Worm (Caenorhabditis elegans) whole organism, late embryonic: ENCODE measurements around the gene nep-24.

Source experiments
- elt-2 ChIP-seq: sonication (generic microtip); optimal IDR thresholded peaks from 2 replicates; lab custom pipeline; 2016; ENCODE audit warnings: missing genetic modification reagents, missing genetic modification characterization, missing compliant biosample characterization
- gmeb-2 ChIP-seq: sonication (generic microtip); optimal IDR thresholded peaks from 2 replicates; lab custom pipeline; 2016; ENCODE audit warnings: missing genetic modification characterization, inconsistent platforms, missing compliant biosample characterization
- hlh-13 ChIP-seq: fragments of 200-800 bp; sonication (Bioruptor generic); optimal IDR thresholded peaks from 2 replicates; lab custom pipeline; 2018; ENCODE audit warnings: mild to moderate bottlenecking, missing genetic modification characterization, missing compliant biosample characterization
- nfya-1 ChIP-seq: sonication (generic microtip); optimal IDR thresholded peaks from 2 replicates; lab custom pipeline; 2017; ENCODE audit warnings: missing genetic modification characterization, mild to moderate bottlenecking, missing compliant biosample characterization, antibody characterized with exemption, moderate library complexity
- nhr-232 ChIP-seq: sonication (generic microtip); optimal IDR thresholded peaks from 2 replicates; lab custom pipeline; 2016; ENCODE audit warnings: missing genetic modification characterization, missing compliant biosample characterization
- odd-2 ChIP-seq: sonication (generic microtip); optimal IDR thresholded peaks from 2 replicates; lab custom pipeline; 2017; ENCODE audit warnings: antibody characterized with exemption, mild to moderate bottlenecking, missing genetic modification characterization, missing compliant biosample characterization
- pat-9 ChIP-seq: fragments of 200-800 bp; sonication (Bioruptor generic); optimal IDR thresholded peaks from 2 replicates; lab custom pipeline; 2018; ENCODE audit warnings: mild to moderate bottlenecking, missing genetic modification characterization, moderate library complexity, missing compliant biosample characterization
- pha-4 ChIP-seq: fragments of 150-350 bp; optimal IDR thresholded peaks from 2 replicates; lab custom pipeline; 2018; ENCODE audit warnings: missing biosample characterization, missing genetic modification reagents, missing genetic modification characterization
- pqm-1 ChIP-seq: sonication (generic microtip); optimal IDR thresholded peaks from 2 replicates; lab custom pipeline; 2016; ENCODE audit warnings: missing genetic modification characterization, missing compliant biosample characterization
- pros-1 ChIP-seq: fragments of 150-350 bp; optimal IDR thresholded peaks from 2 replicates; lab custom pipeline; 2014; ENCODE audit warnings: missing biosample characterization, missing genetic modification reagents, missing genetic modification characterization
- unc-86 ChIP-seq: sonication (generic microtip); optimal IDR thresholded peaks from 2 replicates; lab custom pipeline; 2016; ENCODE audit warnings: missing genetic modification characterization, missing compliant biosample characterization
- ztf-16 ChIP-seq: sonication (generic microtip); optimal IDR thresholded peaks from 2 replicates; lab custom pipeline; 2017; ENCODE audit warnings: missing genetic modification characterization, missing compliant biosample characterization

ce11 chrIV:16917831-16918429, 6.3 kb upstream of the nep-24 start, which contains the start of the genes Y116A8C.469 and Y116A8C.468:
- TF ChIP-seq pha-4 (tag; lab: Kevin White, UChicago) (no peak), pat-9 (tag; lab: Kevin White, UChicago) (no peak), pqm-1 (tag; lab: Kevin White, UChicago) (no peak), elt-2 (tag; lab: Kevin White, UChicago) (no peak), nfya-1 (no peak), unc-86 (tag; lab: Kevin White, UChicago) (no peak), ztf-16 (no peak), pros-1 (tag; lab: Kevin White, UChicago) (no peak), hlh-13 (no peak), nhr-232 (tag; lab: Kevin White, UChicago) (no peak), odd-2 (tag; lab: Kevin White, UChicago) (no peak), gmeb-2 (no peak)
